Fruit fly (Drosophila melanogaster) Kc167 (cell line): ENCODE measurements around the gene CG14647.

ENCODE experiments used
- Myc ChIP-seq: fragments of >200 bp; optimal IDR thresholded peaks from 2 replicates; lab custom pipeline; 2017; ENCODE audit warnings: missing external identifiers
- Sin3A ChIP-seq: fragments of >200 bp; optimal IDR thresholded peaks from 2 replicates; lab custom pipeline; 2018; ENCODE audit warnings: missing external identifiers
- h ChIP-seq: fragments of >200 bp; optimal IDR thresholded peaks from 3 replicates; lab custom pipeline; 2018; ENCODE audit warnings: missing external identifiers
- insv ChIP-seq: fragments of >200 bp; optimal IDR thresholded peaks from 3 replicates; lab custom pipeline; 2018; ENCODE audit warnings: missing external identifiers
- ttk ChIP-seq: sonication (Bioruptor generic); optimal IDR thresholded peaks from 2 replicates; lab custom pipeline; 2017; ENCODE audit warnings: missing external identifiers

DNA sequence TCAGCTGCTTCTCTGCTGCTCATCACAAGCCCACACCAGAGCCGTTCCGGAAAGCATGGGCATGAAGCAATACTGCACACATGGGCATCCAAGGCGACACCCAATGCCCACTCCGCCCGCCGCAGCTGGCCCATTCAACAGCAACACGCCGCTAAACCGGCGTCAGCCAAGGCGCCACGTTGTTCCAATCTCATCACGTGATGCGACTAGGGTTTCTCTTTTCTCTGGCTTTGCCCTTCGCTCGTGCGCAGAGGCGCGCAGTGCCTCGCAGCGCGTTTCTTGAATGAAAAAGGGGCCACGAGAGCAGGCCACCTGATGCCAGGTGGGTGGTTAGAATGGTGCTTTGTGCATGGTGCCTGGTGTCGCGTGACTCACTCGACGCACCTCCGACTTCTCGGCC lies 48.9 kb downstream of the CG14647 start:
- TF ChIP-seq ttk (lab: Kevin White, UChicago) (no peak), h (lab: Kevin White, UChicago) (no peak), Sin3A (no peak), Myc (lab: Kevin White, UChicago) (no peak), insv (lab: Kevin White, UChicago) (no peak)
